Fruit fly (Drosophila melanogaster) whole organism, embryonic: ENCODE data around the gene CG14984.

Experiments used
- Aef1 ChIP-seq: fragments of 200-800 bp; sonication (Bioruptor generic); IDR thresholded peaks from 3 replicates; pipeline ENCODE4 v1.3.6; 2022; ENCODE audit warnings: missing biosample characterization, missing genetic modification characterization
- CG10209 ChIP-seq: fragments of 200-800 bp; sonication (Bioruptor generic); optimal IDR thresholded peaks from 3 replicates; lab custom pipeline; 2017; ENCODE audit warnings: missing biosample characterization, mild to moderate bottlenecking, missing genetic modification characterization, missing genetic modification reagents
- CG10431 ChIP-seq: fragments of 200-800 bp; sonication (Bioruptor generic); optimal IDR thresholded peaks from 3 replicates; lab custom pipeline; 2018; ENCODE audit warnings: missing biosample characterization, mild to moderate bottlenecking, missing genetic modification characterization
- CG10543 ChIP-seq: fragments of 200-800 bp; sonication (Bioruptor generic); optimal IDR thresholded peaks from 3 replicates; lab custom pipeline; 2017; ENCODE audit warnings: missing biosample characterization, mild to moderate bottlenecking, missing genetic modification characterization, moderate library complexity
- CG15514 ChIP-seq: fragments of 200-800 bp; sonication (Bioruptor generic); optimal IDR thresholded peaks from 3 replicates; lab custom pipeline; 2017; ENCODE audit warnings: missing biosample characterization, missing genetic modification characterization, mild to moderate bottlenecking, moderate library complexity, missing genetic modification reagents
- CG2889 ChIP-seq: fragments of 200-800 bp; sonication (Bioruptor generic); IDR thresholded peaks from 3 replicates; pipeline ENCODE4 v1.3.6; 2022; ENCODE audit warnings: missing biosample characterization, missing genetic modification characterization
- CG34376 ChIP-seq: fragments of 200-800 bp; sonication (Bioruptor generic); optimal IDR thresholded peaks from 2 replicates; lab custom pipeline; 2018; ENCODE audit warnings: missing biosample characterization, mild to moderate bottlenecking, missing genetic modification characterization
- CG4282 ChIP-seq: fragments of 200-800 bp; sonication (Bioruptor generic); optimal IDR thresholded peaks from 2 replicates; lab custom pipeline; 2016; ENCODE audit warnings: missing biosample characterization, missing genetic modification characterization
- CG7372 ChIP-seq: fragments of 200-800 bp; sonication (Bioruptor generic); IDR thresholded peaks from 2 replicates; pipeline ENCODE4 v1.3.6; 2022; ENCODE audit warnings: missing biosample characterization, missing genetic modification characterization
- CG7963 ChIP-seq: fragments of 200-800 bp; sonication (Bioruptor generic); IDR thresholded peaks from 3 replicates; pipeline ENCODE4 v1.3.6; 2022; ENCODE audit warnings: missing biosample characterization, missing genetic modification characterization; ENCODE audit not compliant: partially characterized antibody
- CG8478 ChIP-seq: fragments of >200 bp; optimal IDR thresholded peaks from 2 replicates; lab custom pipeline; 2018
- CG9817 ChIP-seq: fragments of 200-800 bp; sonication (Bioruptor generic); optimal IDR thresholded peaks from 2 replicates; lab custom pipeline; 2018; ENCODE audit warnings: missing biosample characterization, mild to moderate bottlenecking, missing genetic modification characterization, moderate library complexity
- CG9876 ChIP-seq: fragments of 200-800 bp; sonication (Bioruptor generic); optimal IDR thresholded peaks from 2 replicates; lab custom pipeline; 2016; ENCODE audit warnings: missing biosample characterization, missing genetic modification characterization
- Camta ChIP-seq: fragments of 200-800 bp; sonication (Bioruptor generic); optimal IDR thresholded peaks from 2 replicates; lab custom pipeline; 2016; ENCODE audit warnings: missing biosample characterization, missing genetic modification characterization
- D19A ChIP-seq: fragments of 200-800 bp; optimal IDR thresholded peaks from 3 replicates; lab custom pipeline; 2019; ENCODE audit warnings: missing biosample characterization, mild to moderate bottlenecking, missing genetic modification characterization, moderate library complexity
- Ets65A ChIP-seq: fragments of 200-800 bp; sonication (Bioruptor generic); peaks from one replicate; lab custom pipeline; 2016; ENCODE audit warnings: missing biosample characterization, missing genetic modification characterization
- GATAe ChIP-seq: fragments of 200-800 bp; sonication (Bioruptor generic); conservative IDR thresholded peaks from 2 replicates; pipeline ENCODE4 v1.3.6; 2022; ENCODE audit warnings: missing biosample characterization, missing genetic modification characterization
- NC2β ChIP-seq: fragments of 200-800 bp; sonication (Bioruptor generic); optimal IDR thresholded peaks from 2 replicates; lab custom pipeline; 2016; ENCODE audit warnings: missing biosample characterization, missing genetic modification characterization
- Nf-YB ChIP-seq: fragments of 200-800 bp; sonication (Bioruptor generic); optimal IDR thresholded peaks from 3 replicates; lab custom pipeline; 2019; ENCODE audit warnings: missing biosample characterization, mild to moderate bottlenecking, missing genetic modification characterization, moderate library complexity
- Oaz ChIP-seq: fragments of 200-800 bp; sonication (Bioruptor generic); IDR thresholded peaks from 2 replicates; pipeline ENCODE4 v1.3.6; 2022; ENCODE audit warnings: missing biosample characterization, missing genetic modification characterization
- Six4 ChIP-seq: fragments of 200-800 bp; sonication (Bioruptor generic); optimal IDR thresholded peaks from 2 replicates; lab custom pipeline; 2016; ENCODE audit warnings: missing biosample characterization, missing genetic modification characterization
- Sry-β ChIP-seq: fragments of 200-800 bp; sonication (Bioruptor generic); optimal IDR thresholded peaks from 2 replicates; lab custom pipeline; 2018; ENCODE audit warnings: missing biosample characterization, mild to moderate bottlenecking, missing genetic modification characterization, moderate library complexity
- Stat92E ChIP-seq, 3 experiments: fragments of >200 bp in 2 of 3; fragments of 200-800 bp in 1 of 3; sonication (Bioruptor generic) in 1 of 3; optimal IDR thresholded peaks; 2 replicates each; lab custom pipeline; 2017 to 2019; ENCODE audit warnings: missing biosample characterization in 3 of 3, missing genetic modification characterization in 3 of 3, mild to moderate bottlenecking in 1 of 3, moderate library complexity in 1 of 3
- Taf1 ChIP-seq: fragments of 200-800 bp; sonication (Bioruptor generic); IDR thresholded peaks from 2 replicates; pipeline ENCODE4 v1.3.6; 2022; ENCODE audit warnings: missing biosample characterization, missing genetic modification characterization
- bbx ChIP-seq: fragments of 200-800 bp; sonication (Bioruptor generic); IDR thresholded peaks from 2 replicates; pipeline ENCODE4 v1.3.6; 2022; ENCODE audit warnings: missing biosample characterization, missing genetic modification characterization; ENCODE audit not compliant: partially characterized antibody
- cwo ChIP-seq: fragments of 200-800 bp; sonication (Bioruptor generic); optimal IDR thresholded peaks from 3 replicates; lab custom pipeline; 2017; ENCODE audit warnings: missing biosample characterization, missing genetic modification characterization, mild to moderate bottlenecking, moderate library complexity, missing genetic modification reagents
- dan ChIP-seq: fragments of 200-800 bp; sonication (Bioruptor generic); IDR thresholded peaks from 2 replicates; pipeline ENCODE4 v1.3.6; 2022; ENCODE audit warnings: missing biosample characterization, missing genetic modification characterization
- exex ChIP-seq: fragments of 200-800 bp; sonication (Bioruptor generic); optimal IDR thresholded peaks from 4 replicates; lab custom pipeline; 2018; ENCODE audit warnings: missing biosample characterization, mild to moderate bottlenecking, missing genetic modification characterization, moderate library complexity
- grn ChIP-seq: fragments of 200-800 bp; sonication (Bioruptor generic); optimal IDR thresholded peaks from 3 replicates; lab custom pipeline; 2017; ENCODE audit warnings: missing biosample characterization, missing genetic modification characterization
- ham ChIP-seq: fragments of 200-800 bp; sonication (Bioruptor generic); IDR thresholded peaks from 2 replicates; pipeline ENCODE4 v1.3.6; 2022; ENCODE audit warnings: missing biosample characterization, missing genetic modification characterization
- jing ChIP-seq: fragments of 200-800 bp; sonication (Bioruptor generic); optimal IDR thresholded peaks from 2 replicates; lab custom pipeline; 2018; ENCODE audit warnings: missing biosample characterization, mild to moderate bottlenecking, missing genetic modification characterization
- kni ChIP-seq: fragments of 200-800 bp; sonication (Bioruptor generic); optimal IDR thresholded peaks from 3 replicates; lab custom pipeline; 2017; ENCODE audit warnings: mild to moderate bottlenecking, missing biosample characterization, missing genetic modification reagents, missing genetic modification characterization
- mirr ChIP-seq: fragments of 200-800 bp; sonication (Bioruptor generic); optimal IDR thresholded peaks from 3 replicates; lab custom pipeline; 2018; ENCODE audit warnings: missing biosample characterization, mild to moderate bottlenecking, missing genetic modification characterization
- pfk ChIP-seq: fragments of 200-800 bp; sonication (Bioruptor generic); optimal IDR thresholded peaks from 2 replicates; lab custom pipeline; 2018; ENCODE audit warnings: missing biosample characterization, mild to moderate bottlenecking, missing genetic modification characterization, moderate library complexity
- sc ChIP-seq, 3 experiments: fragments of >200 bp in 2 of 3; fragments of 200-800 bp in 1 of 3; sonication (Bioruptor generic) in 1 of 3; optimal IDR thresholded peaks; 2 replicates in 2 of 3; 3 replicates in 1 of 3; lab custom pipeline; 2017; ENCODE audit warnings: mild to moderate bottlenecking in 1 of 3, missing biosample characterization in 1 of 3, missing genetic modification characterization in 1 of 3, missing genetic modification reagents in 1 of 3
- scrt ChIP-seq: fragments of 200-800 bp; sonication (Bioruptor generic); optimal IDR thresholded peaks from 2 replicates; lab custom pipeline; 2018; ENCODE audit warnings: missing biosample characterization, mild to moderate bottlenecking, missing genetic modification characterization, moderate library complexity
- sens ChIP-seq: fragments of 200-800 bp; sonication (Bioruptor generic); peaks from one replicate; lab custom pipeline; 2016; ENCODE audit warnings: missing biosample characterization, missing genetic modification characterization
- sob ChIP-seq: fragments of 200-800 bp; sonication (Bioruptor generic); IDR thresholded peaks from 2 replicates; pipeline ENCODE4 v1.3.6; 2022; ENCODE audit warnings: missing biosample characterization, missing genetic modification characterization
- sug ChIP-seq: fragments of 200-800 bp; optimal IDR thresholded peaks from 2 replicates; lab custom pipeline; 2019; ENCODE audit warnings: missing biosample characterization, mild to moderate bottlenecking, missing genetic modification characterization, moderate library complexity
- zen ChIP-seq: fragments of 200-800 bp; sonication (Bioruptor generic); optimal IDR thresholded peaks from 3 replicates; lab custom pipeline; 2018; ENCODE audit warnings: missing biosample characterization, mild to moderate bottlenecking, missing genetic modification characterization, moderate library complexity

CG14984 gene

DNA sequence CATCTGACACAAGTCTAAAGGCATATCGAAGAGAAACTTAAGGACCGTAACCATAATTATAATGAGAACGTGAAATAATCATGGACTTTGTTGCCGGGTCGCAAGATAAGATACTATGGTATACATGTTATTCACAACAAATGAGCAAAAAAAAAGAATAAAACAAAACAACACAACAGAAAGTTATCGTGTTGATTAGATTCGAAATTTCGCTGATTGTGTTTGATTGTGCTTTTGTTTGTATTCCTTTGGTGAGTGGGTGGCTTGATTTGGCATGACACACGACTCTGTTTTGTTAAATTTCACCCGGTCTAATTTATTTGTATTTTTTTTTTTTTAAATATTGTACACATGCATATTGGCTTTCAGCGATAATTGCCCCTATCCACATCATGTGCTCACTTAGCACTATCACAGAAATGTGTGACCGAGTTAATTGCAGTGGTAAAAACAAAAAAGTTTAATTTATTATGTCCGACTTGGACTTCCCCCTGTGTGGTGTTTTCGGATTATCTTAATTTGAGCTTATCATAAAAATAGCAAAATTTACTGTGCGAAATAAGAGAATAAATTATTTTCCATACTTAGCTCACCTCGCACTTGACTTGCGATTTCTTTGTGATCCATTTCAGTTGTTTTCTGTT, 28.6 kb downstream of the CG14984 start:
- TF ChIP-seq GATAe (GFP tag; lab: Robert Waterston, UW) = peak; percentile 57; the same call in 1 of the 2 replicates
- no peak for TF ChIP-seq Camta
- peak; percentile 12 for TF ChIP-seq cwo
- TF ChIP-seq grn = peak; percentile 49
- no peak for TF ChIP-seq ham (GFP tag; lab: Robert Waterston, UW)
- peak; percentile 73 for TF ChIP-seq mirr (GFP tag; lab: Kevin White, UChicago)
- TF ChIP-seq exex (tag; lab: Kevin White, UChicago) = peak; percentile 91
- peak; percentile 47 for TF ChIP-seq CG34376

DNA sequence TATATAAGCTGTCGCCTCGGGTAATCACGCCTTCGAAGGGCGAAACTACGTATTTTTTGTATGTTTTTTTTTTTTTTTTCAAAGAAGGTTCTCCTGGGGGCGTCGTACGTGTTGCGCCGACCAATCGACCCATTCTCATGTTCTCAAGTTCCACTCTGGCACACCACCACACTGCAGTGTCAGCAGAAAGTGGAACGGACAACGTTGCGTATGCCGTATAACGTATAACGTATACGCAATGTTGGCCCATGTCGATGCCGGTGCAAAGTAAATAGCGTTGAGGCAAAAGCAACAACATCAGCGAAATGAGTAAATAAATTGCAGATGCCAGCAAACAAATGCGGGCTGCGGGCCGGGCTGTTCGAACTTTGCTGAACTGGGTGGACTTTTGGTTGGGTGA, 40.2 kb downstream of the CG14984 start:
- TF ChIP-seq CG9817 (tag; lab: Kevin White, UChicago) (no peak), CG2889 (GFP tag; lab: Robert Waterston, UW) (no peak), Stat92E (GFP tag; optimal IDR thresholded peaks at IDR 0.05; lab: Kevin White, UChicago) (no peak), CG7963 (GFP tag; lab: Robert Waterston, UW) (no peak), CG9876 (GFP tag; lab: Kevin White, UChicago) (no peak), dan (GFP tag; lab: Robert Waterston, UW) (no peak), Taf1 (no peak), D19A (tag; lab: Kevin White, UChicago) (no peak), Sry-β (GFP tag; lab: Kevin White, UChicago) (no peak), Six4 (GFP tag; lab: Kevin White, UChicago) (no peak), ham (GFP tag; lab: Robert Waterston, UW) (no peak), pfk (GFP tag; lab: Kevin White, UChicago) (no peak), CG10543 (GFP tag; lab: Kevin White, UChicago) (no peak), CG8478 (lab: Kevin White, UChicago) (no peak), GATAe (GFP tag; lab: Robert Waterston, UW) (no peak), Ets65A (peak; percentile 92), CG7372 (GFP tag; lab: Robert Waterston, UW) (peak; percentile 76), bbx (GFP tag; lab: Robert Waterston, UW) (no peak), scrt (GFP tag; lab: Kevin White, UChicago) (no peak), NC2β (GFP tag; lab: Kevin White, UChicago) (no peak), kni (no peak), sens (GFP tag; lab: Kevin White, UChicago) (peak; percentile 15), jing (no peak), CG10209 (GFP tag; lab: Kevin White, UChicago) (no peak), sc (optimal IDR thresholded peaks at IDR 0.05; lab: Kevin White, UChicago) (no peak), sc (GFP tag; optimal IDR thresholded peaks at IDR 0.05; lab: Kevin White, UChicago) (no peak), CG15514 (GFP tag; lab: Kevin White, UChicago) (no peak), Nf-YB (GFP tag; lab: Kevin White, UChicago) (no peak), Oaz (GFP tag; lab: Robert Waterston, UW) (no peak), CG10431 (no peak), Aef1 (GFP tag; lab: Robert Waterston, UW) (no peak), CG4282 (GFP tag; lab: Kevin White, UChicago) (no peak), sug (tag; lab: Kevin White, UChicago) (no peak), zen (tag; lab: Kevin White, UChicago) (no peak), sob (GFP tag; lab: Robert Waterston, UW) (0 out of 2 replicates have a peak, but pooled peaks have one; percentile 13)
